Worm (Caenorhabditis elegans): ENCODE measurements around the gene glb-6.

The glb-6 gene

DNA sequence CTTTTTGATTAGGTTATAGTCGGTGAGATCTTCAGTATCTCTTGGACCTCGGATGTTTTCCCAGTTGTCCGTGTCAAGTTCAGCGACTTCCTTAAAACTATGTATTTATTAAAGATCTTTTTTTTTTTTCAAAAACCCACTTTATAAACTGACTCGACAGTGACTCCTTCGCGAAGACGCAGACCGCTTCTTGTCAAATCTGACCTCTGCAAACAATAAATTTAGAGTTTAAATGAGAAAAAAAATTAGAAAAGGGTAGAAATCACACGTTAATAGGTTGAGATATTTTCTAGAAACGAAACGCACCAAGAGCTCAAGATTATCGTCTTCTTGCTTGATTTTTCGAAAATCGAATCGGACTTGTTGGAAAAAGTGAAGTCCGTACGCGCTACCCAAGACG lies 34.6 kb downstream of the glb-6 start, which contains the start of gene C24G6.8:
TSS of gene C24G6.8 (minus strand) at position 101 of the 400 bp plus-strand sequence.
- TF ChIP-seq nhr-12 (tag; optimal IDR thresholded peaks at IDR 0.05) (no peak), sem-2 (GFP tag; optimal IDR thresholded peaks at IDR 0.05) (no peak), lsy-2 (tag; optimal IDR thresholded peaks at IDR 0.05) (no peak)

DNA sequence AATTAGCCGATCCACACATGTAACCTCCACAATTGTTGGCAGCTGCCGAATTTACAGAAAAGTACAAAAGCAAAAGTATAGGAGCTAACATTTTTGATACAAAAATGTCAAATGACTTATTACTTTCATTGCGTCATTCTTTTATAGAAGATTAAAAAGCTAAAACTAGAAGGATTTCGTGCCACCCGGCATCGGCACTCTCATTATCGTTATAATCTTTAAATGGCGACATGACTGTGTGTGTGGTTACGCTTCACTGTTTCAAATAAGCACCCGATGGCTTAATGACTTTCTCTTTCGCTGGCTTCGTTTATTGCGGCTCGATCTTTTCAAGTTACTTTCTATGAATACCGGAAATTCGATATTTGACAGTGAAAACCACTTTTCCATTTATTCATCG lies 36.6 kb downstream of the glb-6 start, which contains the start of gene grl-1:
TSS of gene grl-1 (minus strand) at position 101 of the 400 bp plus-strand sequence.
- TF ChIP-seq zip-8 (tag; optimal IDR thresholded peaks at IDR 0.05) (peak; percentile 6), lin-32 (GFP tag; optimal IDR thresholded peaks at IDR 0.05) (no peak)

DNA sequence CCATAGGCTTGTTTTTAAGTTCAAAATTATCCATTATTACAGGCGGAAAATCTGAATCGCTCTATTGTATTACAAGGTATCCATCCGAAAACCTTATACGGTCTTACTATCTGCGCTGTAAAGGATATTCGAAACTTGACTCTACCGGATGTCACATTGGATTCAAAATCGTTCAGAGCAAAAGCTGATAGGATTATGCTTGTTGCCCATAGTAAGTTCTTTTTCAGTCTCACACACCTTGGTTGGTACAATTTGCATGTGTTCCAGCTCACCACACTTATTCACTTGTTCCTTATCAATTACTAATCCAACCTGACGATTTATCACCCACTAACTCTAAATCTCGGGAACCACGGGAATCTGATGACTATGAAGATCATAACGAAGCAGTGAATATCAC lies 42.6 kb downstream of the glb-6 start:
- no peak for TF ChIP-seq snpc-4 (tag; optimal IDR thresholded peaks at IDR 0.05)
- no peak for TF ChIP-seq lin-13 (tag; optimal IDR thresholded peaks at IDR 0.05)
- TF ChIP-seq drap-1 (GFP tag; optimal IDR thresholded peaks at IDR 0.05), result no peak
- no peak for TF ChIP-seq pha-4 (tag; optimal IDR thresholded peaks at IDR 0.05)
- TF ChIP-seq lin-32 (GFP tag; optimal IDR thresholded peaks at IDR 0.05), result no peak
- TF ChIP-seq nhr-76 (tag; optimal IDR thresholded peaks at IDR 0.05), result no peak
- TF ChIP-seq mab-5 (tag; optimal IDR thresholded peaks at IDR 0.05), result no peak
- TF ChIP-seq unc-39 (tag; optimal IDR thresholded peaks at IDR 0.05), result no peak
- no peak for TF ChIP-seq nhr-237 (tag; optimal IDR thresholded peaks at IDR 0.05)
- no peak for TF ChIP-seq nhr-2 (tag; optimal IDR thresholded peaks at IDR 0.05)
- TF ChIP-seq sem-2 (GFP tag; optimal IDR thresholded peaks at IDR 0.05), result no peak
- TF ChIP-seq tbx-8 (GFP tag; optimal IDR thresholded peaks at IDR 0.05), result no peak
- no peak for TF ChIP-seq zip-8 (tag; optimal IDR thresholded peaks at IDR 0.05)
- TF ChIP-seq ceh-83 (GFP tag; optimal IDR thresholded peaks at IDR 0.05), result no peak
- TF ChIP-seq nhr-28 (tag; optimal IDR thresholded peaks at IDR 0.05), result no peak
- TF ChIP-seq bed-3 (GFP tag; optimal IDR thresholded peaks at IDR 0.05), result no peak
- no peak for TF ChIP-seq elt-3 (tag; optimal IDR thresholded peaks at IDR 0.05)
- no peak for TF ChIP-seq ham-2 (GFP tag; optimal IDR thresholded peaks at IDR 0.05)
- TF ChIP-seq ztf-11 (tag; optimal IDR thresholded peaks at IDR 0.05), result no peak
- TF ChIP-seq lsy-2 (tag; optimal IDR thresholded peaks at IDR 0.05), result no peak

- peak; percentile 57 for TF ChIP-seq zip-8 (tag; optimal IDR thresholded peaks at IDR 0.05)
- no peak for TF ChIP-seq ceh-83 (GFP tag; optimal IDR thresholded peaks at IDR 0.05)
Observed at ce11 chrV:5525208-5525607, 45.1 kb downstream of the glb-6 start.

DNA sequence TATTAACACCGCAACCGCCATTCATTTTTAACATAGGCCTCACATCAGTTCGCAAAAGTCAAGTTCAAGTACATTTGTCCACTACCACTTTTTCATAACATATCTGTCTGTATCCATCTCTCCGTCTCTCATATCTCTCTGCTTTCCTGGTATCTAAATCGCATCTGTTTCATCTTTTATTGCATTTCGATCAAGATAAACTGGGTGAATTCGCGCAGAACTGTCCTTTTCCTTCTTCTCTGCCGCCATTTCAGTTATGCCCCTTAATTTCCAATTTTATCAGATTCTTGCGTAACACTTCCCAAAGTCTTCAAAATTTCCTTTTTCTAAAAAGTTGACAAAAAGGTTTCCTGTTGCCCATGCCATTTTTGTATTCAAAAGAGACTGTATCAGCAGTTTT lies 47.1 kb downstream of the glb-6 start:
- TF ChIP-seq drap-1 (GFP tag; optimal IDR thresholded peaks at IDR 0.05) (no peak), ham-2 (GFP tag; optimal IDR thresholded peaks at IDR 0.05) (peak; percentile 0), ztf-11 (tag; optimal IDR thresholded peaks at IDR 0.05) (no peak), elt-1 (tag; optimal IDR thresholded peaks at IDR 0.05; ENCODE audit: borderline replicate concordance, insufficient read depth) (peak; percentile 87)

ce11 chrV:5521735-5522241 lies 48.5 kb downstream of the glb-6 start, which contains the start of gene hir-1:
Gene hir-1 (plus strand): TSS chrV:5522139.
- TF ChIP-seq hlh-1 (tag; optimal IDR thresholded peaks at IDR 0.05) (no peak), ceh-39 (tag; optimal IDR thresholded peaks at IDR 0.05) (no peak), ceh-83 (GFP tag; optimal IDR thresholded peaks at IDR 0.05) (no peak), pha-4 (tag; optimal IDR thresholded peaks at IDR 0.05) (no peak), ces-1 (GFP tag; optimal IDR thresholded peaks at IDR 0.05) (no peak), mls-2 (tag; optimal IDR thresholded peaks at IDR 0.05) (no peak), flh-1 (GFP tag; optimal IDR thresholded peaks at IDR 0.05) (no peak), zip-8 (tag; optimal IDR thresholded peaks at IDR 0.05) (no peak), nhr-2 (tag; optimal IDR thresholded peaks at IDR 0.05) (no peak), elt-3 (tag; optimal IDR thresholded peaks at IDR 0.05) (no peak), nhr-76 (tag; optimal IDR thresholded peaks at IDR 0.05) (no peak), unc-39 (tag; optimal IDR thresholded peaks at IDR 0.05) (no peak)

Measured in whole organism, mixed stage, embryonic.